Worm (Caenorhabditis elegans): ENCODE data around the gene ntp-1.

DNA sequence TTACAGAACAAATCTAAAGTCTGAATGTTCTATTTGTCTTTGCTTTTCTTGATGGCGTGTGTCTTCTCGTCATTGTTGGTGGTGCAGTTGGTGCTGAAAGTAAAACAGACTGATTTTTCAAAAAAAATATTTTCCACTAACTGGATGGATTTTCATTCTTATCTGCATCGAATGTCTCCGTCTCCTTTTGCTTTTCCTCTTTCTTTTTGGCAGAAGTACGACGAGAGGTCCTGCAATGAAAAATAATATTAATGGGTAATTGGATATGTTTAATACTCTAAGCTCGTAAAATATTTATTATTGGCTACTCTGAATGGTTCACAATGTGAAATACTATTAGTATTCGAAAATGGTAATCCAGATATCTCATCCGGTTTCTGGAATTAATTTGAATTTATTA is 34.5 kb downstream of the ntp-1 start, which contains the start of gene del-7:
- TF ChIP-seq elt-3 (tag; optimal IDR thresholded peaks at IDR 0.05) (no peak), eor-1 (tag; optimal IDR thresholded peaks at IDR 0.05) (no peak), elt-2 (tag; optimal IDR thresholded peaks at IDR 0.05) (no peak), nhr-23 (tag; optimal IDR thresholded peaks at IDR 0.05) (no peak), sea-2 (GFP tag; optimal IDR thresholded peaks at IDR 0.05) (no peak), fos-1 (tag; optimal IDR thresholded peaks at IDR 0.05) (no peak), unc-62 (GFP tag; optimal IDR thresholded peaks at IDR 0.05) (no peak), ceh-82 (tag; optimal IDR thresholded peaks at IDR 0.05) (no peak), egl-27 (tag; optimal IDR thresholded peaks at IDR 0.05) (no peak), skn-1 (tag; optimal IDR thresholded peaks at IDR 0.05) (no peak), elt-1 (tag; optimal IDR thresholded peaks at IDR 0.05) (no peak), ztf-11 (tag; optimal IDR thresholded peaks at IDR 0.05) (no peak)
